Worm (Caenorhabditis elegans) whole organism, L4 larva: ENCODE measurements around the gene nfu-1.

Experiments
- Y105C5A.15 ChIP-seq: fragments of 200-800 bp; sonication (Bioruptor generic); IDR thresholded peaks from 2 replicates; pipeline ENCODE4 v1.3.6; 2022; ENCODE audit warnings: missing genetic modification characterization, missing compliant biosample characterization
- Y75B8A.6 ChIP-seq: fragments of 200-800 bp; sonication (Bioruptor generic); IDR thresholded peaks from 2 replicates; pipeline ENCODE4 v1.3.6; 2022; ENCODE audit warnings: missing genetic modification reagents, missing genetic modification characterization, missing compliant biosample characterization
- aha-1 ChIP-seq: fragments of 150-350 bp; peaks from one replicate; lab custom pipeline; 2014; ENCODE audit warnings: missing biosample characterization, missing genetic modification characterization
- ceh-20 ChIP-seq: fragments of 200-800 bp; sonication (Bioruptor generic); IDR thresholded peaks from 2 replicates; pipeline ENCODE4 v1.3.6; 2022; ENCODE audit warnings: missing genetic modification reagents, missing genetic modification characterization, missing compliant biosample characterization
- ceh-82 ChIP-seq: sonication (generic microtip); optimal IDR thresholded peaks from 2 replicates; lab custom pipeline; 2017; ENCODE audit warnings: missing biosample characterization, missing genetic modification characterization
- ces-1 ChIP-seq: fragments of 150-350 bp; sonication (generic microtip); optimal IDR thresholded peaks from 4 replicates; lab custom pipeline; 2014; ENCODE audit warnings: missing biosample characterization, missing genetic modification reagents, missing genetic modification characterization
- daf-16 ChIP-seq, 3 experiments: sonication (generic microtip); optimal IDR thresholded peaks; 2 replicates each; lab custom pipeline; 2016 to 2017; ENCODE audit warnings: missing genetic modification characterization in 3 of 3, missing genetic modification reagents in 3 of 3, mild to moderate bottlenecking in 2 of 3, missing compliant biosample characterization in 2 of 3, missing biosample characterization in 1 of 3, moderate library complexity in 1 of 3
- daf-8 ChIP-seq: fragments of 200-800 bp; sonication (Bioruptor generic); IDR thresholded peaks from 2 replicates; pipeline ENCODE4 v1.3.6; 2022; ENCODE audit warnings: missing genetic modification characterization, missing compliant biosample characterization
- dmd-8 ChIP-seq: fragments of 200-800 bp; sonication (Bioruptor generic); IDR thresholded peaks from 2 replicates; pipeline ENCODE4 v1.3.6; 2022; ENCODE audit warnings: missing genetic modification characterization, missing compliant biosample characterization
- fkh-10 ChIP-seq: fragments of 150-350 bp; optimal IDR thresholded peaks from 2 replicates; lab custom pipeline; 2014; ENCODE audit warnings: missing biosample characterization, missing genetic modification reagents, missing genetic modification characterization
- hlh-30 ChIP-seq: sonication (generic microtip); optimal IDR thresholded peaks from 2 replicates; lab custom pipeline; 2017; ENCODE audit warnings: antibody characterized with exemption, mild to moderate bottlenecking, missing genetic modification characterization, missing compliant biosample characterization; ENCODE audit not compliant: insufficient read depth
- lim-7 ChIP-seq: fragments of 200-800 bp; sonication (Bioruptor generic); IDR thresholded peaks from 2 replicates; pipeline ENCODE4 v1.3.6; 2022; ENCODE audit warnings: missing genetic modification characterization, missing compliant biosample characterization
- lin-13 ChIP-seq: fragments of 150-350 bp; optimal IDR thresholded peaks from 2 replicates; lab custom pipeline; 2014; ENCODE audit warnings: missing biosample characterization, missing genetic modification reagents, missing genetic modification characterization
- lir-3 ChIP-seq: sonication (generic microtip); optimal IDR thresholded peaks from 2 replicates; lab custom pipeline; 2016; ENCODE audit warnings: mild to moderate bottlenecking, missing genetic modification characterization, missing compliant biosample characterization
- mxl-3 ChIP-seq: fragments of 200-800 bp; sonication (Bioruptor generic); optimal IDR thresholded peaks from 2 replicates; lab custom pipeline; 2018; ENCODE audit warnings: mild to moderate bottlenecking, missing genetic modification characterization, missing compliant biosample characterization
- nhr-10 ChIP-seq: fragments of 150-350 bp; optimal IDR thresholded peaks from 2 replicates; lab custom pipeline; 2014; ENCODE audit warnings: missing biosample characterization, missing genetic modification characterization
- nhr-111 ChIP-seq: fragments of 200-800 bp; sonication (Bioruptor generic); optimal IDR thresholded peaks from 2 replicates; lab custom pipeline; 2018; ENCODE audit warnings: mild to moderate bottlenecking, missing genetic modification characterization, missing compliant biosample characterization
- nhr-25 ChIP-seq: sonication (generic microtip); optimal IDR thresholded peaks from 2 replicates; lab custom pipeline; 2017; ENCODE audit warnings: missing genetic modification characterization, mild to moderate bottlenecking, missing compliant biosample characterization, antibody characterized with exemption, moderate library complexity, borderline replicate concordance; ENCODE audit not compliant: insufficient read depth
- nhr-28 ChIP-seq: fragments of 150-350 bp; optimal IDR thresholded peaks from 2 replicates; lab custom pipeline; 2014; ENCODE audit warnings: missing biosample characterization, missing genetic modification characterization
- nhr-41 ChIP-seq: fragments of 200-800 bp; sonication (Bioruptor generic); IDR thresholded peaks from 2 replicates; pipeline ENCODE4 v1.3.6; 2022; ENCODE audit warnings: missing genetic modification reagents, missing genetic modification characterization, missing compliant biosample characterization
- nhr-77 ChIP-seq: fragments of 150-350 bp; optimal IDR thresholded peaks from 2 replicates; lab custom pipeline; 2014; ENCODE audit warnings: missing biosample characterization, missing genetic modification characterization
- php-3 ChIP-seq: fragments of 200-800 bp; sonication (Bioruptor generic); IDR thresholded peaks from 2 replicates; pipeline ENCODE4 v1.3.6; 2022; ENCODE audit warnings: missing genetic modification reagents, missing genetic modification characterization, missing compliant biosample characterization
- pqm-1 ChIP-seq: sonication (generic microtip); optimal IDR thresholded peaks from 2 replicates; lab custom pipeline; 2017; ENCODE audit warnings: missing biosample characterization, missing genetic modification characterization
- sdz-12 ChIP-seq: fragments of 200-800 bp; sonication (Bioruptor generic); optimal IDR thresholded peaks from 2 replicates; lab custom pipeline; 2018; ENCODE audit warnings: mild to moderate bottlenecking, missing genetic modification characterization, missing compliant biosample characterization
- set-16 ChIP-seq: fragments of 200-800 bp; sonication (Bioruptor generic); IDR thresholded peaks from 2 replicates; pipeline ENCODE4 v1.3.6; 2022; ENCODE audit warnings: missing genetic modification reagents, missing genetic modification characterization, missing compliant biosample characterization
- snpc-1.2 ChIP-seq: fragments of 200-800 bp; sonication (Bioruptor generic); IDR thresholded peaks from 2 replicates; pipeline ENCODE4 v1.3.6; 2022; ENCODE audit warnings: missing genetic modification reagents, missing genetic modification characterization, missing compliant biosample characterization
- unc-39 ChIP-seq: sonication (generic microtip); optimal IDR thresholded peaks from 2 replicates; lab custom pipeline; 2017; ENCODE audit warnings: missing biosample characterization, missing genetic modification characterization
- unc-62 ChIP-seq, 3 experiments: fragments of 150-350 bp in 1 of 3; sonication (generic microtip); optimal IDR thresholded peaks in 2 of 3; peaks in 1 of 3; 1 replicate in 1 of 3; 2 replicates in 2 of 3; lab custom pipeline; 2014 to 2017; ENCODE audit warnings: missing biosample characterization in 3 of 3, missing genetic modification characterization in 3 of 3, missing genetic modification reagents in 3 of 3, missing genotype in 1 of 3
- zip-11 ChIP-seq: fragments of 200-800 bp; sonication (Bioruptor generic); IDR thresholded peaks from 2 replicates; pipeline ENCODE4 v1.3.6; 2022; ENCODE audit warnings: missing genetic modification characterization, missing compliant biosample characterization

nfu-1 gene

DNA sequence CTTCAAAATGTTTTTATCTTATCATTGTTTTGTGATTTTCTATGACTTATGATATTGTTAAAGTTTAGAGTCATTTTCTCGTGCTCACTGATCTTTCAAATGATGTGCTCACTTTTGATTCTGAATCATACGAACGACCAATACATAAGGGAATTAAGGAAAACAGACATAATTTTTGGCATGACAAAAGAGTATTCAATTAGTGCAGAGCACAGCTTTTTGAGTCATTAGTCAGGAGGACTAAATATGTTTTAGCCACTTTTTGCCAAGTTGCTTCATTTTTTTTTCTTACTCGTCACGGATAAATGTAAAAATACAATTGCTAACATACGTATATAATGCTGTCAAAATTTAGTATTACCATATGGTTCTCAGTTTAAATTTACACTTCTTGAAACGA, 41.9 kb downstream of the nfu-1 start, which contains the start of gene F13B12.2:
Gene F13B12.2, minus strand, starts transcription at position 2 of the 400 bp plus-strand sequence.
- TF ChIP-seq snpc-1.2 (GFP tag; lab: Robert Waterston, UW) (no peak), lim-7 (GFP tag; lab: Robert Waterston, UW) (no peak), sdz-12 (GFP tag; lab: Kevin White, UChicago) (no peak), pqm-1 (tag; lab: Kevin White, UChicago) (peak; percentile 15), daf-16 (GFP tag; optimal IDR thresholded peaks at IDR 0.05; lab: Kevin White, UChicago) (no peak), daf-16 (tag; optimal IDR thresholded peaks at IDR 0.05; lab: Kevin White, UChicago) (peak; percentile 50), Y75B8A.6 (GFP tag; lab: Robert Waterston, UW) (no peak), nhr-28 (tag; lab: Kevin White, UChicago) (peak; percentile 29), lin-13 (GFP tag; lab: Kevin White, UChicago) (no peak), hlh-30 (tag; lab: Kevin White, UChicago) (peak; percentile 24)

DNA sequence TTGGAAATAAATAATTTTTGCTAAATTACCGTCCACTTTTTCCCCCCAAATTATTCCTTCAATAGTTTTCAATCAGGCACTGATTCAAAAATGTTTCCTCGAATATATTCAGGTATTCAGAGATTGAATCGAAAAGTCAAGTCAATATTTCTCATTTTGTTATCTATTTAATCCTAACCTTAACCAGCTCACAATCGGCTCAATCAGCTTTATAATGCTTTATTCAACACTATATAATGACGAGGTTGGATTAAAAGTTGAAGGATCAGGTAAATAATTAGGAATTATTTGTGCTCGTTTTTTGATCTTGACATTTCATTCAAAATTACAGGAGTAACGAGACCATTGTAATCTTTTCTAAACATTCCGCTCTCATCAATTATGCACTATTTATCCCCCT, 43.3 kb downstream of the nfu-1 start:
- TF ChIP-seq aha-1 (peak; percentile 56), unc-62 (GFP tag; optimal IDR thresholded peaks at IDR 0.05 in 1 of 2; lab: Kevin White, UChicago) (no peak), unc-62 (tag; optimal IDR thresholded peaks at IDR 0.05; lab: Kevin White, UChicago) (no peak)

DNA sequence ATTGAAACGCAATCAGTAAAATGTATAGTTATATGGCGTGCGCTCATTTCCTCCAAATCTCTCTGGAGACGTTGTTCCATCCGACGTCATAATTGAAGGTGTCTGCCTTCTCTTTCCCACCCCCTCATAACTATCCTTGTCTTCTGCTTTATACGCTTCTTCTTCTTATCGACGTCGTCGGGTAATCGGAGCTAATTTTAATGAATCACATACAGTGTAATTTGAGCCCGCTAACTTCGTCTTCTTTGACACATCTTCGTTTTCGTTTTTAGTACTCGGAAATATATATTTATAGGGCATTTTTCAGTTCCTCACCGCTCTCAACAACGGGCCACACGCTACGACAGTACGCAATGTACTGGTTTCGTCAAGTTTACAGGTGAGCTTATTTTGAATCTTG, 49.2 kb downstream of the nfu-1 start, which contains the start of gene ins-1:
Gene ins-1, plus strand, starts transcription at position 301 of the 400 bp plus-strand sequence.
- no peak for TF ChIP-seq lin-13 (GFP tag; lab: Kevin White, UChicago)
- no peak for TF ChIP-seq Y105C5A.15 (GFP tag; lab: Robert Waterston, UW)
- no peak for TF ChIP-seq fkh-10 (GFP tag; lab: Kevin White, UChicago)
- TF ChIP-seq php-3 (GFP tag; lab: Robert Waterston, UW), result no peak
- TF ChIP-seq zip-11 (GFP tag; lab: Robert Waterston, UW), result no peak
- no peak for TF ChIP-seq set-16 (GFP tag; lab: Robert Waterston, UW)
- TF ChIP-seq nhr-10 (tag; lab: Kevin White, UChicago), result no peak
- no peak for TF ChIP-seq nhr-25
- TF ChIP-seq nhr-41, result no peak
- no peak for TF ChIP-seq nhr-111 (GFP tag; lab: Kevin White, UChicago)
- no peak for TF ChIP-seq ces-1
- TF ChIP-seq dmd-8 (GFP tag; lab: Robert Waterston, UW), result no peak
- no peak for TF ChIP-seq nhr-77
- TF ChIP-seq lir-3, result no peak

DNA sequence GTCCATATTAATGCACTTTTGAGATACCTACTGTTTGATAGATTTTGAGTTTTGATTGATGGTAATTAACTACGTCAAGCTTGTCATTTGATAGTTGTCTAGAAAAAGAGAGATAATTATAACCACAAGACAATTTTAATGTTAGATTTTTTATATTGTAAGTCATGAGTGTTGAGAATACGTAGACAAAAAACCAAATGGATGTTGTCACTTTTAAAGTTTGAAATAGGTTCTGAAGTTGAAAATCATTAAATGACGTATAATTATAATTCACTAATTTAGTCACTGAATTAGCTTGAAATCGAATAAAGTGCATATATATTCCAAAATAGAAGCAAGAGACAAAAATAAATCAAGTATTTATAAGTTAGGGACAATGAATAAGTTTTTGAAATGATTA, 49.9 kb downstream of the nfu-1 start:
- TF ChIP-seq daf-8 (GFP tag; lab: Robert Waterston, UW), result no peak
- TF ChIP-seq ceh-20, result no peak
- no peak for TF ChIP-seq unc-39 (tag; lab: Kevin White, UChicago)
- no peak for TF ChIP-seq snpc-1.2 (GFP tag; lab: Robert Waterston, UW)
- no peak for TF ChIP-seq mxl-3
- no peak for TF ChIP-seq ceh-82 (tag; lab: Kevin White, UChicago)
